1 fruit fly cellular context compared by ENCODE assay signal in genomic region chrX:17782058-17782457, dm6.
TF ChIP-seq lines count a peak whose summit lies in the region.

No protein-coding gene starts in this region.

TF ChIP-seq in whole organism, embryonic, 481 proteins besides CTCF, POLR2A, EP300 and RAD21 (continued from another document and continues in another):
- TF ChIP-seq B-H1 (GFP tag; IDR thresholded peaks at IDR 0.05; lab: Robert Waterston, UW) = no peak
- TF ChIP-seq tup (GFP tag; optimal IDR thresholded peaks at IDR 0.05; lab: Kevin White, UChicago) = no peak
- TF ChIP-seq Drgx (GFP tag; IDR thresholded peaks at IDR 0.05; lab: Robert Waterston, UW) = no peak
- no peak for TF ChIP-seq Atf-2 (GFP tag; optimal IDR thresholded peaks at IDR 0.05; lab: Kevin White, UChicago)
- TF ChIP-seq CG4617 (GFP tag; optimal IDR thresholded peaks at IDR 0.05; lab: Kevin White, UChicago; ENCODE audit: borderline replicate concordance) = no peak
- TF ChIP-seq gt (GFP tag; IDR thresholded peaks at IDR 0.05; lab: Robert Waterston, UW) = no peak
- no peak for TF ChIP-seq CG7372 (GFP tag; IDR thresholded peaks at IDR 0.05; lab: Robert Waterston, UW)
- TF ChIP-seq fd102C (GFP tag; optimal IDR thresholded peaks at IDR 0.05; lab: Kevin White, UChicago) = no peak
- peak; percentile 62 for TF ChIP-seq CG13424 (tag; optimal IDR thresholded peaks at IDR 0.05; lab: Kevin White, UChicago)
- TF ChIP-seq tap (tag; optimal IDR thresholded peaks at IDR 0.05; lab: Kevin White, UChicago) = no peak
- TF ChIP-seq CG11456 (GFP tag; IDR thresholded peaks at IDR 0.05; lab: Robert Waterston, UW) = no peak
- no peak for TF ChIP-seq Hr78 (GFP tag; optimal IDR thresholded peaks at IDR 0.05; lab: Kevin White, UChicago)
- no peak for TF ChIP-seq disco-r (GFP tag; optimal IDR thresholded peaks at IDR 0.05; lab: Kevin White, UChicago)
- peak; percentile 37 for TF ChIP-seq Nf-YB (GFP tag; optimal IDR thresholded peaks at IDR 0.05; lab: Kevin White, UChicago)
- no peak for TF ChIP-seq mam (GFP tag; optimal IDR thresholded peaks at IDR 0.05; lab: Kevin White, UChicago)
- TF ChIP-seq lab (GFP tag; optimal IDR thresholded peaks at IDR 0.05; lab: Kevin White, UChicago) = peak; percentile 31
- no peak for TF ChIP-seq pita (GFP tag; optimal IDR thresholded peaks at IDR 0.05; lab: Kevin White, UChicago)
- TF ChIP-seq Blimp-1 (GFP tag; optimal IDR thresholded peaks at IDR 0.05; lab: Kevin White, UChicago) = peak; percentile 43
- no peak for TF ChIP-seq klu (GFP tag; IDR thresholded peaks at IDR 0.05; lab: Robert Waterston, UW)
- TF ChIP-seq CG12219 (GFP tag; optimal IDR thresholded peaks at IDR 0.05; lab: Kevin White, UChicago) = peak; percentile 16
- no peak for TF ChIP-seq jigr1 (GFP tag; IDR thresholded peaks at IDR 0.05; lab: Robert Waterston, UW)
- no peak for TF ChIP-seq CG2116 (GFP tag; optimal IDR thresholded peaks at IDR 0.05; lab: Kevin White, UChicago)
- TF ChIP-seq CG11398 (GFP tag; optimal IDR thresholded peaks at IDR 0.05; lab: Kevin White, UChicago) = no peak
- peak; percentile 8 for TF ChIP-seq bcd (GFP tag; optimal IDR thresholded peaks at IDR 0.05; lab: Kevin White, UChicago)
- no peak for TF ChIP-seq CG9609 (GFP tag; optimal IDR thresholded peaks at IDR 0.05; lab: Kevin White, UChicago)
- no peak for TF ChIP-seq Dref (GFP tag; IDR thresholded peaks at IDR 0.05; lab: Robert Waterston, UW)
- TF ChIP-seq Dbx (GFP tag; IDR thresholded peaks at IDR 0.05; lab: Robert Waterston, UW) = no peak
- TF ChIP-seq CG7839 (tag; optimal IDR thresholded peaks at IDR 0.05; lab: Kevin White, UChicago) = peak; percentile 51
- peak; percentile 65 for TF ChIP-seq CG7556 (GFP tag; optimal IDR thresholded peaks at IDR 0.05; lab: Kevin White, UChicago)
- TF ChIP-seq Dp (GFP tag; optimal IDR thresholded peaks at IDR 0.05; lab: Kevin White, UChicago) = no peak
- no peak for TF ChIP-seq slp2 (GFP tag; optimal IDR thresholded peaks at IDR 0.05; lab: Kevin White, UChicago)
- no peak for TF ChIP-seq sc (optimal IDR thresholded peaks at IDR 0.05; lab: Kevin White, UChicago)
- peak; percentile 29 for TF ChIP-seq sc (GFP tag; optimal IDR thresholded peaks at IDR 0.05; lab: Kevin White, UChicago)
- no peak for TF ChIP-seq CG13296 (GFP tag; optimal IDR thresholded peaks at IDR 0.05; lab: Kevin White, UChicago)
- TF ChIP-seq zfh2 (GFP tag; optimal IDR thresholded peaks at IDR 0.05; lab: Kevin White, UChicago) = no peak
- no peak for TF ChIP-seq Optix (GFP tag; IDR thresholded peaks at IDR 0.05; lab: Robert Waterston, UW)
- no peak for TF ChIP-seq C15 (GFP tag; IDR thresholded peaks at IDR 0.05; lab: Robert Waterston, UW)
- no peak for TF ChIP-seq CG7745 (tag; optimal IDR thresholded peaks at IDR 0.05; lab: Kevin White, UChicago)
- no peak for TF ChIP-seq CG4424 (GFP tag; optimal IDR thresholded peaks at IDR 0.05; lab: Kevin White, UChicago)
- no peak for TF ChIP-seq CG10366 (GFP tag; IDR thresholded peaks at IDR 0.05; lab: Robert Waterston, UW)
- no peak for TF ChIP-seq HmgZ (tag; optimal IDR thresholded peaks at IDR 0.05; lab: Kevin White, UChicago)
- TF ChIP-seq crol (GFP tag; IDR thresholded peaks at IDR 0.05; lab: Robert Waterston, UW) = no peak; the same call in 1 of the 2 replicates
- no peak for TF ChIP-seq CG2889 (GFP tag; IDR thresholded peaks at IDR 0.05; lab: Robert Waterston, UW)
- TF ChIP-seq mirr (GFP tag; optimal IDR thresholded peaks at IDR 0.05; lab: Kevin White, UChicago) = no peak
- no peak for TF ChIP-seq nom (GFP tag; optimal IDR thresholded peaks at IDR 0.05; lab: Kevin White, UChicago)
- TF ChIP-seq ewg (GFP tag; optimal IDR thresholded peaks at IDR 0.05; lab: Kevin White, UChicago) = peak; percentile 15
- TF ChIP-seq toy (GFP tag; IDR thresholded peaks at IDR 0.05; lab: Robert Waterston, UW) = no peak
- TF ChIP-seq wor (GFP tag; IDR thresholded peaks at IDR 0.05; lab: Robert Waterston, UW) = no peak
- TF ChIP-seq br (optimal IDR thresholded peaks at IDR 0.05; lab: Kevin White, UChicago) = no peak
- no peak for TF ChIP-seq CG9817 (tag; optimal IDR thresholded peaks at IDR 0.05; lab: Kevin White, UChicago)
- TF ChIP-seq cato (GFP tag; optimal IDR thresholded peaks at IDR 0.05; lab: Kevin White, UChicago; ENCODE audit: borderline replicate concordance) = no peak
- no peak for TF ChIP-seq Aef1 (GFP tag; IDR thresholded peaks at IDR 0.05; lab: Robert Waterston, UW)
- no peak for TF ChIP-seq HmgD (GFP tag; optimal IDR thresholded peaks at IDR 0.05; lab: Kevin White, UChicago)
- no peak for TF ChIP-seq H15 (GFP tag; IDR thresholded peaks at IDR 0.05; lab: Robert Waterston, UW)
- no peak for TF ChIP-seq ato (GFP tag; IDR thresholded peaks at IDR 0.05; lab: Robert Waterston, UW; ENCODE audit: partially characterized antibody)
- TF ChIP-seq inv (GFP tag; IDR thresholded peaks at IDR 0.05; lab: Robert Waterston, UW; ENCODE audit: partially characterized antibody) = no peak
- TF ChIP-seq phol (tag; optimal IDR thresholded peaks at IDR 0.05; lab: Kevin White, UChicago) = peak; percentile 57
- TF ChIP-seq hb (GFP tag; IDR thresholded peaks at IDR 0.05; lab: Robert Waterston, UW; ENCODE audit: partially characterized antibody) = no peak
- no peak for TF ChIP-seq Trl (optimal IDR thresholded peaks at IDR 0.05; lab: Kevin White, UChicago)
- no peak for TF ChIP-seq Trl (GFP tag; optimal IDR thresholded peaks at IDR 0.05; lab: Kevin White, UChicago)
- TF ChIP-seq BtbVII (GFP tag; optimal IDR thresholded peaks at IDR 0.05; lab: Kevin White, UChicago) = no peak
- TF ChIP-seq aop (GFP tag; IDR thresholded peaks at IDR 0.05; lab: Robert Waterston, UW) = no peak
- no peak for TF ChIP-seq ci (GFP tag; IDR thresholded peaks at IDR 0.05; lab: Robert Waterston, UW)
- peak; percentile 72 for TF ChIP-seq row (GFP tag; IDR thresholded peaks at IDR 0.05; lab: Robert Waterston, UW)
- TF ChIP-seq Sin3A (optimal IDR thresholded peaks at IDR 0.05; lab: Kevin White, UChicago) = no peak
- no peak for TF ChIP-seq otp (GFP tag; IDR thresholded peaks at IDR 0.05; lab: Robert Waterston, UW)
- TF ChIP-seq CG17361 (GFP tag; IDR thresholded peaks at IDR 0.05; lab: Robert Waterston, UW) = peak; percentile 58; the same call in 2 of the 3 replicates
- TF ChIP-seq CG6654 (GFP tag; optimal IDR thresholded peaks at IDR 0.05; lab: Kevin White, UChicago) = no peak
- no peak for TF ChIP-seq Camta (GFP tag; optimal IDR thresholded peaks at IDR 0.05; lab: Kevin White, UChicago)
- TF ChIP-seq dm (GFP tag; optimal IDR thresholded peaks at IDR 0.05; lab: Kevin White, UChicago) = no peak
- TF ChIP-seq insv (GFP tag; optimal IDR thresholded peaks at IDR 0.05; lab: Kevin White, UChicago) = no peak
- no peak for TF ChIP-seq CG6683 (GFP tag; optimal IDR thresholded peaks at IDR 0.05; lab: Kevin White, UChicago)
- no peak for TF ChIP-seq CG4404 (GFP tag; IDR thresholded peaks at IDR 0.05; lab: Robert Waterston, UW)
- no peak for TF ChIP-seq unc-4 (GFP tag; IDR thresholded peaks at IDR 0.05; lab: Robert Waterston, UW; ENCODE audit: partially characterized antibody)
- TF ChIP-seq luna (GFP tag; optimal IDR thresholded peaks at IDR 0.05; lab: Kevin White, UChicago) = no peak
- no peak for TF ChIP-seq Tbp (GFP tag; optimal IDR thresholded peaks at IDR 0.05; lab: Kevin White, UChicago)
- no peak for TF ChIP-seq YL-1 (GFP tag; optimal IDR thresholded peaks at IDR 0.05; lab: Kevin White, UChicago)
- TF ChIP-seq Myb (GFP tag; optimal IDR thresholded peaks at IDR 0.05; lab: Kevin White, UChicago) = no peak
- no peak for TF ChIP-seq CG12744 (GFP tag; optimal IDR thresholded peaks at IDR 0.05; lab: Kevin White, UChicago)
- no peak for TF ChIP-seq vfl (GFP tag; optimal IDR thresholded peaks at IDR 0.05; lab: Kevin White, UChicago)
- no peak for TF ChIP-seq CG9797 (GFP tag; optimal IDR thresholded peaks at IDR 0.05; lab: Kevin White, UChicago)
- TF ChIP-seq bsh (GFP tag; optimal IDR thresholded peaks at IDR 0.05; lab: Kevin White, UChicago) = peak in 1 of 2 experiments; percentile 76
- TF ChIP-seq CG2712 (tag; optimal IDR thresholded peaks at IDR 0.05; lab: Kevin White, UChicago) = peak; percentile 67
- no peak for TF ChIP-seq E2f1 (GFP tag; IDR thresholded peaks at IDR 0.05; lab: Robert Waterston, UW)
- no peak for TF ChIP-seq nau (GFP tag; optimal IDR thresholded peaks at IDR 0.05; lab: Kevin White, UChicago)
- peak; percentile 39 for TF ChIP-seq gcm (GFP tag; optimal IDR thresholded peaks at IDR 0.05; lab: Kevin White, UChicago)
- TF ChIP-seq seq (GFP tag; IDR thresholded peaks at IDR 0.05; lab: Robert Waterston, UW) = 0 out of 2 replicates have a peak, but pooled peaks have one; percentile 18
- TF ChIP-seq CHES-1-like (GFP tag; optimal IDR thresholded peaks at IDR 0.05; lab: Kevin White, UChicago) = no peak
- TF ChIP-seq fu2 (GFP tag; optimal IDR thresholded peaks at IDR 0.05; lab: Kevin White, UChicago) = no peak
- no peak for TF ChIP-seq gfzf (GFP tag; optimal IDR thresholded peaks at IDR 0.05; lab: Kevin White, UChicago)
- TF ChIP-seq CG8765 (GFP tag; IDR thresholded peaks at IDR 0.05; lab: Robert Waterston, UW) = no peak
- no peak for TF ChIP-seq jumu (GFP tag; optimal IDR thresholded peaks at IDR 0.05; lab: Kevin White, UChicago)
- TF ChIP-seq CG9727 (GFP tag; optimal IDR thresholded peaks at IDR 0.05; lab: Kevin White, UChicago) = peak; percentile 41
- TF ChIP-seq CG6791 (GFP tag; IDR thresholded peaks at IDR 0.05; lab: Robert Waterston, UW; ENCODE audit: partially characterized antibody) = no peak
- no peak for TF ChIP-seq peb (GFP tag; IDR thresholded peaks at IDR 0.05; lab: Robert Waterston, UW)
- TF ChIP-seq amos (GFP tag; IDR thresholded peaks at IDR 0.05; lab: Robert Waterston, UW; ENCODE audit: partially characterized antibody) = no peak
- TF ChIP-seq Awh (GFP tag; IDR thresholded peaks at IDR 0.05; lab: Robert Waterston, UW) = no peak
- no peak for TF ChIP-seq schlank (tag; optimal IDR thresholded peaks at IDR 0.05; lab: Kevin White, UChicago)
- TF ChIP-seq CG6272 (GFP tag; IDR thresholded peaks at IDR 0.05; lab: Robert Waterston, UW) = no peak
- TF ChIP-seq maf-S (GFP tag; optimal IDR thresholded peaks at IDR 0.05; lab: Kevin White, UChicago) = no peak
- TF ChIP-seq BEAF-32 (GFP tag; optimal IDR thresholded peaks at IDR 0.05; lab: Kevin White, UChicago) = no peak
- TF ChIP-seq pan (optimal IDR thresholded peaks at IDR 0.05; lab: Kevin White, UChicago) = no peak
- no peak for TF ChIP-seq pan (GFP tag; optimal IDR thresholded peaks at IDR 0.05 in 1 of 2, IDR thresholded peaks at IDR 0.05 in 1 of 2)
- no peak for TF ChIP-seq CG7786 (GFP tag; optimal IDR thresholded peaks at IDR 0.05; lab: Kevin White, UChicago)
- TF ChIP-seq run (tag; optimal IDR thresholded peaks at IDR 0.05; lab: Kevin White, UChicago) = no peak
- no peak for TF ChIP-seq CG3726 (GFP tag; IDR thresholded peaks at IDR 0.05; lab: Robert Waterston, UW)
- TF ChIP-seq Mrtf (GFP tag; IDR thresholded peaks at IDR 0.05; lab: Robert Waterston, UW) = no peak
- peak; percentile 21 for TF ChIP-seq CG1832 (GFP tag; optimal IDR thresholded peaks at IDR 0.05; lab: Kevin White, UChicago)
- TF ChIP-seq Rx (GFP tag; IDR thresholded peaks at IDR 0.05; lab: Robert Waterston, UW) = no peak
- no peak for TF ChIP-seq CG1603 (tag; optimal IDR thresholded peaks at IDR 0.05; lab: Kevin White, UChicago)
- no peak for TF ChIP-seq Bgb (GFP tag; IDR thresholded peaks at IDR 0.05; lab: Robert Waterston, UW; ENCODE audit: partially characterized antibody)
- TF ChIP-seq Jarid2 (GFP tag; optimal IDR thresholded peaks at IDR 0.05; lab: Kevin White, UChicago) = no peak
- TF ChIP-seq pros (GFP tag; optimal IDR thresholded peaks at IDR 0.05; lab: Kevin White, UChicago) = peak; percentile 17
- TF ChIP-seq Spps (tag; optimal IDR thresholded peaks at IDR 0.05; lab: Kevin White, UChicago) = peak; percentile 10
- no peak for TF ChIP-seq abd-A (tag; optimal IDR thresholded peaks at IDR 0.05; lab: Kevin White, UChicago)
- no peak for TF ChIP-seq zen (tag; optimal IDR thresholded peaks at IDR 0.05; lab: Kevin White, UChicago)
- no peak for TF ChIP-seq grn (GFP tag; optimal IDR thresholded peaks at IDR 0.05; lab: Kevin White, UChicago)
- no peak for TF ChIP-seq zen2 (GFP tag; IDR thresholded peaks at IDR 0.05; lab: Robert Waterston, UW; ENCODE audit: partially characterized antibody)
- TF ChIP-seq Kr (GFP tag; optimal IDR thresholded peaks at IDR 0.05; lab: Kevin White, UChicago) = no peak
- no peak for TF ChIP-seq org-1 (GFP tag; optimal IDR thresholded peaks at IDR 0.05; lab: Kevin White, UChicago)
- TF ChIP-seq CG32767 (GFP tag; IDR thresholded peaks at IDR 0.05; lab: Robert Waterston, UW) = no peak
- no peak for TF ChIP-seq CG1602 (GFP tag; optimal IDR thresholded peaks at IDR 0.05; lab: Kevin White, UChicago)
- TF ChIP-seq vvl (GFP tag; IDR thresholded peaks at IDR 0.05; lab: Robert Waterston, UW) = no peak
- no peak for TF ChIP-seq CG1647 (GFP tag; optimal IDR thresholded peaks at IDR 0.05; lab: Kevin White, UChicago)
- TF ChIP-seq so (GFP tag; IDR thresholded peaks at IDR 0.05; lab: Robert Waterston, UW) = no peak
- no peak for TF ChIP-seq CG10321 (GFP tag; IDR thresholded peaks at IDR 0.05; lab: Robert Waterston, UW)
- no peak for TF ChIP-seq CG3065 (GFP tag; optimal IDR thresholded peaks at IDR 0.05; lab: Kevin White, UChicago)
- no peak for TF ChIP-seq Ets97D (GFP tag; optimal IDR thresholded peaks at IDR 0.05; lab: Kevin White, UChicago)
- TF ChIP-seq crp (GFP tag; optimal IDR thresholded peaks at IDR 0.05; lab: Kevin White, UChicago) = no peak
- no peak for TF ChIP-seq H2.0 (GFP tag; IDR thresholded peaks at IDR 0.05; lab: Robert Waterston, UW)
- peak; percentile 36 for TF ChIP-seq CG15269 (tag; optimal IDR thresholded peaks at IDR 0.05; lab: Kevin White, UChicago)
- TF ChIP-seq CG43689 (GFP tag; IDR thresholded peaks at IDR 0.05; lab: Robert Waterston, UW) = no peak
- no peak for TF ChIP-seq CG32772 (GFP tag; IDR thresholded peaks at IDR 0.05; lab: Robert Waterston, UW)
- TF ChIP-seq CG42726 (GFP tag; IDR thresholded peaks at IDR 0.05; lab: Robert Waterston, UW; ENCODE audit: partially characterized antibody) = no peak
- no peak for TF ChIP-seq corto (GFP tag; optimal IDR thresholded peaks at IDR 0.05; lab: Kevin White, UChicago)
- TF ChIP-seq oc (tag; optimal IDR thresholded peaks at IDR 0.05; lab: Kevin White, UChicago) = peak; percentile 40
- TF ChIP-seq Pdp1 (GFP tag; optimal IDR thresholded peaks at IDR 0.05; lab: Kevin White, UChicago) = no peak
- TF ChIP-seq ERR (GFP tag; optimal IDR thresholded peaks at IDR 0.05; lab: Kevin White, UChicago) = no peak
- TF ChIP-seq CG10431 (GFP tag; optimal IDR thresholded peaks at IDR 0.05; lab: Kevin White, UChicago) = no peak
- TF ChIP-seq CG9215 (GFP tag; IDR thresholded peaks at IDR 0.05; lab: Robert Waterston, UW) = no peak
